Fruit fly (Drosophila melanogaster): ENCODE results near the gene CG11134.

CG11134 gene

dm6 chrX:13783958-13784907 is 46.5 kb downstream of the CG11134 start (continued):
- TF ChIP-seq CG8359 (GFP tag; optimal IDR thresholded peaks at IDR 0.05; ENCODE audit: borderline replicate concordance) (peak; percentile 23), CG14710 (tag; optimal IDR thresholded peaks at IDR 0.05) (peak; percentile 37), CG18619 (GFP tag; optimal IDR thresholded peaks at IDR 0.05) (peak; percentile 35), Doc2 (GFP tag; IDR thresholded peaks at IDR 0.05) (no peak), chinmo (GFP tag; IDR thresholded peaks at IDR 0.05; ENCODE audit: partially characterized antibody) (0 out of 4 replicates have a peak, but pooled peaks have one; percentile 18), fd3F (GFP tag; optimal IDR thresholded peaks at IDR 0.05) (peak; percentile 5), CG17612 (GFP tag; IDR thresholded peaks at IDR 0.05) (no peak), Ptx1 (GFP tag; IDR thresholded peaks at IDR 0.05) (peak; percentile 50), lmd (GFP tag; IDR thresholded peaks at IDR 0.05) (peak; percentile 52; the same call in 1 of the 2 replicates), p53 (GFP tag; optimal IDR thresholded peaks at IDR 0.05) (no peak), CG12942 (GFP tag; optimal IDR thresholded peaks at IDR 0.05) (no peak), CG10565 (GFP tag; optimal IDR thresholded peaks at IDR 0.05) (no peak), CoRest (tag; optimal IDR thresholded peaks at IDR 0.05) (peak; percentile 52), Atf-2 (GFP tag; optimal IDR thresholded peaks at IDR 0.05) (no peak), CG10654 (GFP tag; optimal IDR thresholded peaks at IDR 0.05) (peak; percentile 24), org-1 (GFP tag; optimal IDR thresholded peaks at IDR 0.05) (peak; percentile 42), Ada2b (GFP tag; IDR thresholded peaks at IDR 0.05) (peak; percentile 29; the same call in 1 of the 2 replicates), CG6272 (GFP tag; IDR thresholded peaks at IDR 0.05) (no peak), slbo (GFP tag; IDR thresholded peaks at IDR 0.05) (peak; percentile 45), CG10462 (GFP tag; optimal IDR thresholded peaks at IDR 0.05) (no peak), Doc3 (GFP tag; IDR thresholded peaks at IDR 0.05; ENCODE audit: partially characterized antibody) (no peak), Sry-δ (GFP tag; optimal IDR thresholded peaks at IDR 0.05) (no peak), zfh2 (GFP tag; optimal IDR thresholded peaks at IDR 0.05) (no peak), MBD-R2 (GFP tag; IDR thresholded peaks at IDR 0.05) (no peak), CG31224 (GFP tag; IDR thresholded peaks at IDR 0.05) (no peak), Pdp1 (GFP tag; optimal IDR thresholded peaks at IDR 0.05) (peak; percentile 12 to 45), H2.0 (GFP tag; IDR thresholded peaks at IDR 0.05) (0 out of 2 replicates have a peak, but pooled peaks have one; percentile 16), sd (tag; optimal IDR thresholded peaks at IDR 0.05) (peak; percentile 77), Hey (tag; optimal IDR thresholded peaks at IDR 0.05) (no peak), CG17186 (GFP tag; optimal IDR thresholded peaks at IDR 0.05) (no peak), CG7928 (GFP tag; optimal IDR thresholded peaks at IDR 0.05) (no peak), ERR (GFP tag; optimal IDR thresholded peaks at IDR 0.05) (no peak), bcd (GFP tag; optimal IDR thresholded peaks at IDR 0.05) (peak; percentile 34), sr (GFP tag; IDR thresholded peaks at IDR 0.05) (no peak), CG9932 (GFP tag; IDR thresholded peaks at IDR 0.05) (0 out of 2 replicates have a peak, but pooled peaks have one; percentile 13), tgo (GFP tag; IDR thresholded peaks at IDR 0.05) (peak; percentile 47), NK7.1 (GFP tag; optimal IDR thresholded peaks at IDR 0.05) (no peak), CG7271 (tag; optimal IDR thresholded peaks at IDR 0.05) (no peak), CG8290 (GFP tag; optimal IDR thresholded peaks at IDR 0.05) (no peak), CG8290 (tag; optimal IDR thresholded peaks at IDR 0.05) (no peak), CG3163 (GFP tag; optimal IDR thresholded peaks at IDR 0.05) (no peak), Lpt (GFP tag; optimal IDR thresholded peaks at IDR 0.05) (no peak), CG11456 (GFP tag; IDR thresholded peaks at IDR 0.05) (no peak), CG12104 (GFP tag; optimal IDR thresholded peaks at IDR 0.05) (peak; percentile 33), cas (GFP tag; IDR thresholded peaks at IDR 0.05) (no peak), knrl (GFP tag; IDR thresholded peaks at IDR 0.05; ENCODE audit: partially characterized antibody) (no peak), dm (GFP tag; optimal IDR thresholded peaks at IDR 0.05) (no peak), nom (GFP tag; optimal IDR thresholded peaks at IDR 0.05) (peak; percentile 16), HmgZ (tag; optimal IDR thresholded peaks at IDR 0.05) (no peak)

Measured in whole organism, embryonic.